Worm (Caenorhabditis elegans): ENCODE data around the gene clr-1.

Gene clr-1

ce11 chrII:5460911-5461310 is 5.2 kb upstream of the clr-1 start:
- TF ChIP-seq pros-1 (tag; optimal IDR thresholded peaks at IDR 0.05), result no peak
- TF ChIP-seq pag-3 (tag; optimal IDR thresholded peaks at IDR 0.05; ENCODE audit: borderline replicate concordance), result no peak
- no peak for TF ChIP-seq nfya-1 (tag; optimal IDR thresholded peaks at IDR 0.05)
- TF ChIP-seq fax-1 (tag; optimal IDR thresholded peaks at IDR 0.05), result no peak
- no peak for TF ChIP-seq F13H6.1 (tag; optimal IDR thresholded peaks at IDR 0.05)
- no peak for TF ChIP-seq sdc-2 (tag; optimal IDR thresholded peaks at IDR 0.05)
- TF ChIP-seq odd-2 (tag; optimal IDR thresholded peaks at IDR 0.05), result no peak
- TF ChIP-seq ceh-34 (tag; optimal IDR thresholded peaks at IDR 0.05), result peak; percentile 30
- no peak for TF ChIP-seq elt-4 (tag; optimal IDR thresholded peaks at IDR 0.05)
- no peak for TF ChIP-seq hlh-6 (tag; optimal IDR thresholded peaks at IDR 0.05)
- TF ChIP-seq pat-9 (tag; optimal IDR thresholded peaks at IDR 0.05), result no peak
- TF ChIP-seq ceh-2 (tag; optimal IDR thresholded peaks at IDR 0.05), result no peak
- TF ChIP-seq nhr-11 (tag; optimal IDR thresholded peaks at IDR 0.05), result no peak
- TF ChIP-seq npax-4 (tag; optimal IDR thresholded peaks at IDR 0.05), result no peak
- no peak for TF ChIP-seq ceh-18 (tag; optimal IDR thresholded peaks at IDR 0.05)
- no peak for TF ChIP-seq dve-1 (tag; optimal IDR thresholded peaks at IDR 0.05)
- TF ChIP-seq zip-5 (tag; optimal IDR thresholded peaks at IDR 0.05), result no peak
- TF ChIP-seq hlh-8 (tag; optimal IDR thresholded peaks at IDR 0.05), result no peak
- peak; percentile 34 for TF ChIP-seq elt-2 (tag; optimal IDR thresholded peaks at IDR 0.05)
- no peak for TF ChIP-seq gmeb-2 (tag; optimal IDR thresholded peaks at IDR 0.05)
- TF ChIP-seq fkh-6 (tag; optimal IDR thresholded peaks at IDR 0.05), result no peak
- no peak for TF ChIP-seq ttx-3 (tag; optimal IDR thresholded peaks at IDR 0.05)
- TF ChIP-seq ceh-48 (tag; optimal IDR thresholded peaks at IDR 0.05), result no peak
- no peak for TF ChIP-seq ama-1 (optimal IDR thresholded peaks at IDR 0.05)
- peak; percentile 37 for TF ChIP-seq unc-55 (GFP tag; optimal IDR thresholded peaks at IDR 0.05)
- no peak for TF ChIP-seq ceh-14 (tag; optimal IDR thresholded peaks at IDR 0.05)
- no peak for TF ChIP-seq fkh-10 (GFP tag; optimal IDR thresholded peaks at IDR 0.05)
- peak; percentile 7 for TF ChIP-seq hlh-30 (tag; optimal IDR thresholded peaks at IDR 0.05; ENCODE audit: insufficient read depth)
- TF ChIP-seq unc-3 (GFP tag; conservative IDR thresholded peaks at IDR 0.05), result no peak
- TF ChIP-seq unc-3 (tag; optimal IDR thresholded peaks at IDR 0.05), result no peak
- peak; percentile 19 for TF ChIP-seq tbx-2 (tag; optimal IDR thresholded peaks at IDR 0.05)
- TF ChIP-seq ceh-22 (tag; optimal IDR thresholded peaks at IDR 0.05), result no peak
- TF ChIP-seq ceh-45 (GFP tag; IDR thresholded peaks at IDR 0.05), result no peak
- no peak for TF ChIP-seq che-1 (tag; optimal IDR thresholded peaks at IDR 0.05)
- TF ChIP-seq eyg-1 (tag; optimal IDR thresholded peaks at IDR 0.05), result no peak
- TF ChIP-seq pax-1 (tag; optimal IDR thresholded peaks at IDR 0.05), result no peak
- no peak for TF ChIP-seq unc-42 (tag; optimal IDR thresholded peaks at IDR 0.05)
- TF ChIP-seq sox-2 (GFP tag; IDR thresholded peaks at IDR 0.05), result no peak
- no peak for TF ChIP-seq pqm-1 (tag; optimal IDR thresholded peaks at IDR 0.05)
- no peak for TF ChIP-seq hlh-15 (tag; optimal IDR thresholded peaks at IDR 0.05)
- no peak for TF ChIP-seq ets-4 (tag; optimal IDR thresholded peaks at IDR 0.05)
- no peak for TF ChIP-seq ahr-1 (tag; optimal IDR thresholded peaks at IDR 0.05)
- no peak for TF ChIP-seq syd-9 (tag; optimal IDR thresholded peaks at IDR 0.05)
- TF ChIP-seq hlh-13 (GFP tag; optimal IDR thresholded peaks at IDR 0.05), result no peak
- TF ChIP-seq K09A11.1 (tag; optimal IDR thresholded peaks at IDR 0.05; ENCODE audit: insufficient read depth), result no peak
- no peak for TF ChIP-seq pha-4 (tag; optimal IDR thresholded peaks at IDR 0.05)
- no peak for TF ChIP-seq ceh-19 (GFP tag; optimal IDR thresholded peaks at IDR 0.05)
- TF ChIP-seq nhr-232 (tag; optimal IDR thresholded peaks at IDR 0.05), result no peak
- TF ChIP-seq madf-2 (tag; optimal IDR thresholded peaks at IDR 0.05), result no peak
- TF ChIP-seq ceh-31 (tag; optimal IDR thresholded peaks at IDR 0.05), result peak; percentile 2
- TF ChIP-seq mec-3 (tag; optimal IDR thresholded peaks at IDR 0.05; ENCODE audit: borderline replicate concordance), result no peak
- TF ChIP-seq T23F11.4 (GFP tag; optimal IDR thresholded peaks at IDR 0.05), result no peak
- no peak for TF ChIP-seq ceh-30 (tag; optimal IDR thresholded peaks at IDR 0.05)
- TF ChIP-seq lim-6 (tag; optimal IDR thresholded peaks at IDR 0.05), result no peak
- TF ChIP-seq rnt-1 (tag; optimal IDR thresholded peaks at IDR 0.05), result peak; percentile 9
